Fruit fly (Drosophila melanogaster): Measurements from ENCODE around the gene CG42724.

Gene CG42724

dm6 chr3R:6414439-6415344, 46.6 kb upstream of the CG42724 start (continued):
- TF ChIP-seq Neu2 (GFP tag; optimal IDR thresholded peaks at IDR 0.05; ENCODE audit: borderline replicate concordance) (no peak), hb (GFP tag; IDR thresholded peaks at IDR 0.05; ENCODE audit: partially characterized antibody) (no peak), CG1233 (GFP tag; optimal IDR thresholded peaks at IDR 0.05) (no peak), chn (GFP tag; optimal IDR thresholded peaks at IDR 0.05) (no peak), CG8944 (GFP tag; optimal IDR thresholded peaks at IDR 0.05) (no peak), kni (GFP tag; optimal IDR thresholded peaks at IDR 0.05) (no peak), lab (GFP tag; optimal IDR thresholded peaks at IDR 0.05) (peak; percentile 50), crol (GFP tag; IDR thresholded peaks at IDR 0.05) (peak; percentile 98), D19A (tag; optimal IDR thresholded peaks at IDR 0.05) (peak; percentile 18), grau (tag; optimal IDR thresholded peaks at IDR 0.05) (peak; percentile 53), CG13424 (tag; optimal IDR thresholded peaks at IDR 0.05) (peak; percentile 46), slou (GFP tag; optimal IDR thresholded peaks at IDR 0.05) (peak; percentile 27), Hr51 (GFP tag; optimal IDR thresholded peaks at IDR 0.05) (peak in 1 of 2 experiments; percentile 62), peb (GFP tag; IDR thresholded peaks at IDR 0.05) (no peak), CG8089 (GFP tag; optimal IDR thresholded peaks at IDR 0.05) (no peak), CG11504 (tag; optimal IDR thresholded peaks at IDR 0.05) (peak; percentile 74), CG9215 (GFP tag; IDR thresholded peaks at IDR 0.05) (no peak), Adf1 (GFP tag; IDR thresholded peaks at IDR 0.05) (peak; percentile 33; the same call in 1 of the 2 replicates), Sox102F (GFP tag; optimal IDR thresholded peaks at IDR 0.05) (peak; percentile 62), sob (GFP tag; IDR thresholded peaks at IDR 0.05) (no peak), CG11085 (GFP tag; IDR thresholded peaks at IDR 0.05) (no peak), inv (GFP tag; IDR thresholded peaks at IDR 0.05; ENCODE audit: partially characterized antibody) (no peak), CG4360 (GFP tag; IDR thresholded peaks at IDR 0.05) (no peak), CG11695 (GFP tag; IDR thresholded peaks at IDR 0.05) (0 out of 3 replicates have a peak, but pooled peaks have one; percentile 40), TFAM (GFP tag; optimal IDR thresholded peaks at IDR 0.05) (no peak), CG18599 (GFP tag; optimal IDR thresholded peaks at IDR 0.05) (peak; percentile 28), CG10979 (tag; optimal IDR thresholded peaks at IDR 0.05) (peak; percentile 30), jigr1 (GFP tag; IDR thresholded peaks at IDR 0.05) (no peak), CG10366 (GFP tag; IDR thresholded peaks at IDR 0.05) (no peak), sisA (GFP tag; IDR thresholded peaks at IDR 0.05) (0 out of 2 replicates have a peak, but pooled peaks have one; percentile 19), CG12942 (GFP tag; optimal IDR thresholded peaks at IDR 0.05) (no peak), Fer3 (tag; optimal IDR thresholded peaks at IDR 0.05) (no peak), ash1 (GFP tag; optimal IDR thresholded peaks at IDR 0.05) (no peak), unpg (GFP tag; optimal IDR thresholded peaks at IDR 0.05) (peak; percentile 56), CG12071 (GFP tag; optimal IDR thresholded peaks at IDR 0.05) (peak; percentile 57), CG16813 (GFP tag; IDR thresholded peaks at IDR 0.05; ENCODE audit: partially characterized antibody) (no peak), Dip2 (GFP tag; IDR thresholded peaks at IDR 0.05) (no peak), Med (GFP tag) (peak; percentile 12), CG2712 (tag; optimal IDR thresholded peaks at IDR 0.05) (peak; percentile 38), CG11247 (GFP tag; IDR thresholded peaks at IDR 0.05) (no peak), CG13775 (GFP tag; optimal IDR thresholded peaks at IDR 0.05) (peak; percentile 8), Optix (GFP tag; IDR thresholded peaks at IDR 0.05) (no peak), ERR (GFP tag; optimal IDR thresholded peaks at IDR 0.05) (no peak), CG2875 (GFP tag; optimal IDR thresholded peaks at IDR 0.05) (no peak), B-H2 (GFP tag; optimal IDR thresholded peaks at IDR 0.05) (peak; percentile 20), tll (GFP tag; optimal IDR thresholded peaks at IDR 0.05) (no peak), lola (GFP tag; optimal IDR thresholded peaks at IDR 0.05) (no peak), sens (GFP tag) (peak; percentile 74)
